Fruit fly (Drosophila melanogaster): ENCODE data around the gene Rala.

Rala gene

dm6 chrX:3737774-3738173 lies 18.3 kb upstream of the Rala start (continued):
- TF ChIP-seq Ets65A (GFP tag) (no peak), Dbx (GFP tag; IDR thresholded peaks at IDR 0.05) (no peak), Sry-β (GFP tag; optimal IDR thresholded peaks at IDR 0.05) (no peak), CG1792 (GFP tag; optimal IDR thresholded peaks at IDR 0.05) (no peak), Oaz (GFP tag; IDR thresholded peaks at IDR 0.05) (no peak), CG1832 (GFP tag; optimal IDR thresholded peaks at IDR 0.05) (peak; percentile 84), croc (GFP tag; conservative IDR thresholded peaks at IDR 0.05) (no peak), CG10321 (GFP tag; IDR thresholded peaks at IDR 0.05) (peak; percentile 82), en (GFP tag; optimal IDR thresholded peaks at IDR 0.05) (no peak)

dm6 chrX:3730879-3731278 lies 11.4 kb upstream of the Rala start:
- TF ChIP-seq HLH3B (GFP tag; IDR thresholded peaks at IDR 0.05): 0 out of 2 replicates have a peak, but pooled peaks have one; percentile 27
- TF ChIP-seq Meics (GFP tag; optimal IDR thresholded peaks at IDR 0.05): peak; percentile 21
- TF ChIP-seq Sry-β (GFP tag; optimal IDR thresholded peaks at IDR 0.05): no peak
- TF ChIP-seq Tbp (GFP tag; optimal IDR thresholded peaks at IDR 0.05): no peak
- peak; percentile 67 for TF ChIP-seq Ets65A (GFP tag)
- no peak for TF ChIP-seq CG13123 (GFP tag; optimal IDR thresholded peaks at IDR 0.05)
- peak; percentile 7; the same call in 1 of the 2 replicates for TF ChIP-seq onecut (GFP tag; IDR thresholded peaks at IDR 0.05)
- peak; percentile 45 for TF ChIP-seq CG18599 (GFP tag; optimal IDR thresholded peaks at IDR 0.05)
- peak; percentile 21 for TF ChIP-seq Sox102F (GFP tag; optimal IDR thresholded peaks at IDR 0.05)
- peak; percentile 10 for TF ChIP-seq scrt (GFP tag; optimal IDR thresholded peaks at IDR 0.05)
- no peak for TF ChIP-seq Hr3 (GFP tag; optimal IDR thresholded peaks at IDR 0.05)
- no peak for TF ChIP-seq Blimp-1 (GFP tag; optimal IDR thresholded peaks at IDR 0.05)
- TF ChIP-seq CG10366 (GFP tag; IDR thresholded peaks at IDR 0.05): peak; percentile 30; the same call in 1 of the 2 replicates
- no peak for TF ChIP-seq CG8290 (GFP tag; optimal IDR thresholded peaks at IDR 0.05)
- TF ChIP-seq CG8290 (tag; optimal IDR thresholded peaks at IDR 0.05): peak in 1 of 2 experiments; percentile 6
- peak; percentile 67 for TF ChIP-seq Drgx (GFP tag; IDR thresholded peaks at IDR 0.05)
- no peak for TF ChIP-seq dimm (GFP tag; IDR thresholded peaks at IDR 0.05)
- TF ChIP-seq Ssrp (tag; optimal IDR thresholded peaks at IDR 0.05): no peak
- no peak for TF ChIP-seq CG7357 (GFP tag; IDR thresholded peaks at IDR 0.05)
- peak; percentile 4 for TF ChIP-seq CG15514 (GFP tag; optimal IDR thresholded peaks at IDR 0.05)
- TF ChIP-seq Hmr (GFP tag; optimal IDR thresholded peaks at IDR 0.05): peak; percentile 9
- TF ChIP-seq knrl (GFP tag; IDR thresholded peaks at IDR 0.05; ENCODE audit: partially characterized antibody): no peak
- TF ChIP-seq MBD-R2 (GFP tag; IDR thresholded peaks at IDR 0.05): no peak
- TF ChIP-seq CG31388 (GFP tag; optimal IDR thresholded peaks at IDR 0.05): no peak
- peak; percentile 63 for TF ChIP-seq row (GFP tag; IDR thresholded peaks at IDR 0.05)
- TF ChIP-seq rib (GFP tag; IDR thresholded peaks at IDR 0.05): no peak
- TF ChIP-seq Xrp1 (GFP tag; IDR thresholded peaks at IDR 0.05): 0 out of 2 replicates have a peak, but pooled peaks have one; percentile 7
- TF ChIP-seq CG11398 (GFP tag; optimal IDR thresholded peaks at IDR 0.05): no peak
- TF ChIP-seq Rfx (GFP tag; IDR thresholded peaks at IDR 0.05): peak; percentile 41; the same call in 1 of the 2 replicates
- no peak for TF ChIP-seq MTF-1 (GFP tag; optimal IDR thresholded peaks at IDR 0.05; ENCODE audit: borderline replicate concordance)
- TF ChIP-seq grau (tag; optimal IDR thresholded peaks at IDR 0.05): peak; percentile 9
- TF ChIP-seq CG32532 (GFP tag; IDR thresholded peaks at IDR 0.05): 0 out of 2 replicates have a peak, but pooled peaks have one; percentile 20
- peak in 1 of 2 experiments; percentile 31 for TF ChIP-seq Pdp1 (GFP tag; optimal IDR thresholded peaks at IDR 0.05)
- peak; percentile 55 for TF ChIP-seq lab (GFP tag; optimal IDR thresholded peaks at IDR 0.05)
- peak; percentile 14; the same call in 1 of the 2 replicates for TF ChIP-seq CG11247 (GFP tag; IDR thresholded peaks at IDR 0.05)
- TF ChIP-seq CG11504 (tag; optimal IDR thresholded peaks at IDR 0.05): peak; percentile 42
- TF ChIP-seq dysf (GFP tag; IDR thresholded peaks at IDR 0.05): peak; percentile 26; the same call in 2 of the 3 replicates
- TF ChIP-seq Chrac-16 (GFP tag; optimal IDR thresholded peaks at IDR 0.05): no peak
- peak; percentile 77 for TF ChIP-seq Med (GFP tag)
- TF ChIP-seq ranshi (GFP tag; IDR thresholded peaks at IDR 0.05): peak; percentile 25; the same call in 1 of the 2 replicates
- TF ChIP-seq ac (GFP tag; optimal IDR thresholded peaks at IDR 0.05): no peak
- TF ChIP-seq CG15269 (tag; optimal IDR thresholded peaks at IDR 0.05): peak; percentile 7
- no peak for TF ChIP-seq Dad (GFP tag; optimal IDR thresholded peaks at IDR 0.05)
